Fruit fly (Drosophila melanogaster) whole organism, wandering third instar larva: ENCODE measurements around the gene CG14275.
A peak's percentile ranks its signal among the peaks of the same experiment; 100 is the strongest.

ENCODE experiments used
- Abd-B ChIP-seq: fragments of >200 bp; optimal IDR thresholded peaks from 2 replicates; lab custom pipeline; 2017; ENCODE audit warnings: missing biosample characterization, missing genetic modification characterization
- CG32264 ChIP-seq: fragments of 200-800 bp; sonication (Bioruptor generic); optimal IDR thresholded peaks from 2 replicates; lab custom pipeline; 2016; ENCODE audit warnings: missing biosample characterization, missing genetic modification characterization
- CG9705 ChIP-seq: fragments of 200-800 bp; sonication (Bioruptor generic); optimal IDR thresholded peaks from 2 replicates; lab custom pipeline; 2018; ENCODE audit warnings: missing biosample characterization, mild to moderate bottlenecking, missing genetic modification characterization
- CrebA ChIP-seq: fragments of 200-800 bp; sonication (Bioruptor generic); optimal IDR thresholded peaks from 2 replicates; lab custom pipeline; 2016; ENCODE audit warnings: missing biosample characterization, mild to moderate bottlenecking, missing genetic modification characterization, borderline replicate concordance
- Dfd ChIP-seq: fragments of >200 bp; optimal IDR thresholded peaks from 2 replicates; lab custom pipeline; 2017; ENCODE audit warnings: missing biosample characterization, missing genetic modification characterization
- Dif ChIP-seq: fragments of 200-275, 200-300 bp; sonication (Bioruptor generic); optimal IDR thresholded peaks from 2 replicates; lab custom pipeline; 2018; ENCODE audit warnings: missing biosample characterization, missing genetic modification characterization; ENCODE audit not compliant: partially characterized antibody
- GATAd ChIP-seq: sonication (Bioruptor generic); optimal IDR thresholded peaks from 2 replicates; lab custom pipeline; 2016; ENCODE audit warnings: missing biosample characterization, missing genetic modification characterization
- HLH106 ChIP-seq: fragments of 200-800 bp; optimal IDR thresholded peaks from 3 replicates; lab custom pipeline; 2019; ENCODE audit warnings: missing biosample characterization, mild to moderate bottlenecking, missing genetic modification characterization, moderate library complexity
- Hnf4 ChIP-seq: fragments of 200-800 bp; sonication (Bioruptor generic); optimal IDR thresholded peaks from 2 replicates; lab custom pipeline; 2016; ENCODE audit warnings: missing biosample characterization, mild to moderate bottlenecking, missing genetic modification characterization
- Hr78 ChIP-seq: fragments of >200 bp; optimal IDR thresholded peaks from 2 replicates; lab custom pipeline; 2017; ENCODE audit warnings: missing biosample characterization, missing genetic modification characterization
- Hr83 ChIP-seq: fragments of 200-300 bp; sonication (Bioruptor generic); optimal IDR thresholded peaks from 2 replicates; lab custom pipeline; 2016; ENCODE audit warnings: missing biosample characterization, mild to moderate bottlenecking, missing genetic modification characterization, moderate library complexity; ENCODE audit not compliant: poor library complexity, severe bottlenecking
- Jra ChIP-seq: sonication (Bioruptor generic); optimal IDR thresholded peaks from 2 replicates; lab custom pipeline; 2016; ENCODE audit warnings: missing biosample characterization, missing genetic modification characterization
- Mio ChIP-seq: sonication (Bioruptor generic); optimal IDR thresholded peaks from 2 replicates; lab custom pipeline; 2016; ENCODE audit warnings: missing biosample characterization, missing genetic modification characterization
- Myc ChIP-seq: fragments of >200 bp; optimal IDR thresholded peaks from 2 replicates; lab custom pipeline; 2017
- N ChIP-seq: fragments of >200 bp; optimal IDR thresholded peaks from 2 replicates; lab custom pipeline; 2018; ENCODE audit warnings: missing biosample characterization, missing external identifiers, missing genetic modification characterization
- OdsH ChIP-seq: fragments of 200-800 bp; sonication (Bioruptor generic); optimal IDR thresholded peaks from 2 replicates; lab custom pipeline; 2016; ENCODE audit warnings: missing biosample characterization, mild to moderate bottlenecking, missing genetic modification characterization
- Rel ChIP-seq, 2 experiments: fragments of 200-800 bp; sonication (Bioruptor generic) in 1 of 2; optimal IDR thresholded peaks; 2 replicates in 1 of 2; 3 replicates in 1 of 2; lab custom pipeline; 2016 to 2019; ENCODE audit warnings: mild to moderate bottlenecking in 2 of 2, missing biosample characterization in 2 of 2, missing genetic modification characterization in 2 of 2, moderate library complexity in 1 of 2
- Sp1 ChIP-seq: fragments of 200-800 bp; sonication (Bioruptor generic); optimal IDR thresholded peaks from 3 replicates; lab custom pipeline; 2019; ENCODE audit warnings: missing biosample characterization, mild to moderate bottlenecking, missing genetic modification characterization, moderate library complexity
- Vsx2 ChIP-seq: fragments of 200-300, 225-300 bp; sonication (Bioruptor generic); optimal IDR thresholded peaks from 2 replicates; lab custom pipeline; 2018; ENCODE audit warnings: missing biosample characterization, missing genetic modification characterization; ENCODE audit not compliant: partially characterized antibody
- br ChIP-seq: fragments of 200-800 bp; sonication (Bioruptor generic); optimal IDR thresholded peaks from 2 replicates; lab custom pipeline; 2016; ENCODE audit warnings: missing biosample characterization, missing genetic modification characterization
- brk ChIP-seq: fragments of 200-800 bp; sonication (Bioruptor generic); optimal IDR thresholded peaks from 2 replicates; lab custom pipeline; 2016; ENCODE audit warnings: missing biosample characterization, mild to moderate bottlenecking, missing genetic modification characterization
- dl ChIP-seq, 2 experiments: fragments of 175-275, 200-275 bp in 1 of 2; fragments of 200-275 bp in 1 of 2; sonication (Bioruptor generic); optimal IDR thresholded peaks; lab custom pipeline; 2018; ENCODE audit warnings: mild to moderate bottlenecking in 2 of 2, missing biosample characterization in 2 of 2, missing genetic modification characterization in 2 of 2, moderate library complexity in 2 of 2; ENCODE audit not compliant: partially characterized antibody in 2 of 2, insufficient read depth in 1 of 2
- dmrt93B ChIP-seq: fragments of 200-800 bp; sonication (Bioruptor generic); optimal IDR thresholded peaks from 2 replicates; lab custom pipeline; 2018; ENCODE audit warnings: missing biosample characterization, mild to moderate bottlenecking, missing genetic modification characterization
- dsf ChIP-seq: sonication (Bioruptor generic); optimal IDR thresholded peaks from 2 replicates; lab custom pipeline; 2016; ENCODE audit warnings: missing biosample characterization, missing genetic modification characterization, borderline replicate concordance
- ey ChIP-seq: fragments of 200-800 bp; sonication (Bioruptor generic); optimal IDR thresholded peaks from 2 replicates; lab custom pipeline; 2016; ENCODE audit warnings: missing biosample characterization, missing genetic modification characterization
- foxo ChIP-seq, 2 experiments: fragments of 200-800 bp; sonication (Bioruptor generic); optimal IDR thresholded peaks; 2 replicates in 1 of 2; 3 replicates in 1 of 2; lab custom pipeline; 2016 to 2017; ENCODE audit warnings: missing biosample characterization in 2 of 2, missing genetic modification characterization in 2 of 2
- fru ChIP-seq: fragments of 200-800 bp; sonication (Bioruptor generic); optimal IDR thresholded peaks from 3 replicates; lab custom pipeline; 2016; ENCODE audit warnings: missing biosample characterization, mild to moderate bottlenecking, missing genetic modification characterization
- h ChIP-seq: fragments of 200-800 bp; sonication (Bioruptor generic); optimal IDR thresholded peaks from 3 replicates; lab custom pipeline; 2016; ENCODE audit warnings: missing biosample characterization, mild to moderate bottlenecking, missing genetic modification characterization
- jim ChIP-seq: fragments of 175-275, 200-325 bp; sonication (Bioruptor generic); optimal IDR thresholded peaks from 2 replicates; lab custom pipeline; 2016; ENCODE audit warnings: missing biosample characterization, mild to moderate bottlenecking, missing genetic modification characterization
- lola ChIP-seq: fragments of >200 bp; optimal IDR thresholded peaks from 2 replicates; lab custom pipeline; 2017; ENCODE audit warnings: missing biosample characterization, missing genetic modification characterization
- pan ChIP-seq: fragments of >200 bp; optimal IDR thresholded peaks from 2 replicates; lab custom pipeline; 2017
- psq ChIP-seq: fragments of 200-800 bp; sonication (Bioruptor generic); optimal IDR thresholded peaks from 3 replicates; lab custom pipeline; 2017; ENCODE audit warnings: missing biosample characterization, mild to moderate bottlenecking, missing genetic modification characterization, moderate library complexity
- rgr ChIP-seq: fragments of 200-800 bp; sonication (Bioruptor generic); optimal IDR thresholded peaks from 3 replicates; lab custom pipeline; 2016; ENCODE audit warnings: missing biosample characterization, mild to moderate bottlenecking, missing genetic modification characterization
- sage ChIP-seq: fragments of 200-800 bp; sonication (Bioruptor generic); optimal IDR thresholded peaks from 2 replicates; lab custom pipeline; 2016; ENCODE audit warnings: missing biosample characterization, mild to moderate bottlenecking, missing genetic modification characterization
- sv ChIP-seq: fragments of 200-800 bp; sonication (Bioruptor generic); optimal IDR thresholded peaks from 3 replicates; lab custom pipeline; 2016; ENCODE audit warnings: missing biosample characterization, missing genetic modification characterization
- tai ChIP-seq: sonication (Bioruptor generic); optimal IDR thresholded peaks from 2 replicates; lab custom pipeline; 2016; ENCODE audit warnings: missing biosample characterization, missing genetic modification characterization
- usp ChIP-seq: fragments of >200 bp; optimal IDR thresholded peaks from 2 replicates; lab custom pipeline; 2017; ENCODE audit warnings: missing biosample characterization, missing genetic modification characterization
- woc ChIP-seq: sonication (Bioruptor generic); optimal IDR thresholded peaks from 2 replicates; lab custom pipeline; 2016; ENCODE audit warnings: missing biosample characterization, mild to moderate bottlenecking, missing genetic modification characterization

Gene CG14275

DNA sequence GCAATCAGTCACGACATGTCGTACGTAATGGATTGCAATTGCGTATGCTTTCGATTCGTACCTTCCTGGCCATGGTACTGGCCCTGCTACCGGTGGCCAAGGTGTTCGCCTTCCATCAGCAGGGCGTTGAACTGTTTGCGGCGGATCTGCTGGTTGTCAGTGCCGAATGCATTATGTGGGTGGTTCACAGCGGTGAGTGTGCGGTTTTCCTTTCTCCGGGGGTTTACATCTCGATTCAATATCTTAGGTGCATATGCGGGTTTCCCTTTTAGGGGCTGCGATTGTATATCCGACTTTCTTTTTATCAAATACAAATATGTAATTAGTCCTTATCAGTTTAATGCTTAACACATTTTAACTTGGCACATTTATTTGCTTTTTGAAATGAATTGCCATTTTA, 15.5 kb upstream of the CG14275 start:
- TF ChIP-seq pan (lab: Kevin White, UChicago) (no peak), sv (GFP tag; lab: Kevin White, UChicago) (no peak), Rel (GFP tag; optimal IDR thresholded peaks at IDR 0.05; lab: Kevin White, UChicago) (no peak), Rel (tag; optimal IDR thresholded peaks at IDR 0.05; lab: Kevin White, UChicago) (peak; percentile 98), h (GFP tag; lab: Kevin White, UChicago) (no peak)
- TF ChIP-seq, all 38 proteins: peak for 1

DNA sequence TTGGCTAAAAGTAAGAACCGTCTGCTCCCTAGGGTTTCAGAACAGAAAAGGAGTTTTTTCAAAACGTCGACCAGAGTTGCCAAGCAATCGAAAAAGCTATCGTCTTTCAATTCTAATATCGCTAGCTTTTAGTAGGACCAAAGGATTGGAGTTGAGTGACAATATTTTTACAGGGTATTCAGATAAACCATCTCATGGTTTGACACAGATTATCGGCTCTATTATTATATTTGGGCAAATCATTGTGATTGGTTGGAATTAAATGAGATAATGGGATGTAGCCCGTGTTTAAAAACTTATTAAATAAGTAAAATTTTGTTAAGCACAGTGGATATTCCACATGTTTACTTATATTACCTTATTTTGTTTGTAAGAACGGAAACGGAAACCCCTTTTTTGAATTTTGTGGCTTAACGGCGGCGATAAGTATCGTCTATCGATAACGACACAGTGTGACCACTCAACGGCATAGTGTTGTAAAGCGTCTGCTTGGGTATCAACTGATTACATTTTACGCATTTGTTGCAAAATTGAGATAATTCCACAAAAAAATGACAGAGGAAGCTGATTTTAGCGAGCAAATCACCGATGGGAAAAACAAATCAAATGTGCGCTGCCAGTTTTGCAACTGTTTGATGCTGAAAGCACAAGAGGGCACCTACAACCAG, 7.3 kb upstream of the CG14275 start, which contains the start of the genes mtsh and strat:
Gene mtsh, minus strand, starts transcription at position 51 of the 668 bp plus-strand sequence.
Gene strat, plus strand, starts transcription at position 471 of the 668 bp plus-strand sequence.
- TF ChIP-seq HLH106 (no peak), woc (GFP tag; lab: Kevin White, UChicago) (no peak), sage (GFP tag; lab: Kevin White, UChicago) (no peak), Jra (GFP tag; lab: Kevin White, UChicago) (no peak), sv (GFP tag; lab: Kevin White, UChicago) (no peak), CrebA (no peak), GATAd (GFP tag; lab: Kevin White, UChicago) (no peak), Hr83 (GFP tag; lab: Kevin White, UChicago) (peak; percentile 53), Sp1 (GFP tag; lab: Kevin White, UChicago) (peak; percentile 57), dl (GFP tag; optimal IDR thresholded peaks at IDR 0.05; lab: Kevin White, UChicago; ENCODE audit: insufficient read depth in 1 of 2, partially characterized antibody in 2 of 2) (no peak), pan (lab: Kevin White, UChicago) (no peak), Rel (GFP tag; optimal IDR thresholded peaks at IDR 0.05; lab: Kevin White, UChicago) (no peak), Rel (tag; optimal IDR thresholded peaks at IDR 0.05; lab: Kevin White, UChicago) (no peak), fru (no peak), jim (no peak), Vsx2 (GFP tag; lab: Kevin White, UChicago) (no peak), ey (GFP tag; lab: Kevin White, UChicago) (peak; percentile 11), OdsH (peak; percentile 52), brk (GFP tag; lab: Kevin White, UChicago) (no peak), tai (GFP tag; lab: Kevin White, UChicago) (no peak), Myc (lab: Kevin White, UChicago) (no peak), dmrt93B (GFP tag; lab: Kevin White, UChicago) (peak; percentile 33), Abd-B (GFP tag; lab: Kevin White, UChicago) (no peak), lola (GFP tag; lab: Kevin White, UChicago) (no peak), Hnf4 (no peak), Hr78 (no peak), CG32264 (no peak), foxo (GFP tag; optimal IDR thresholded peaks at IDR 0.05; lab: Kevin White, UChicago) (peak in 1 of 2 experiments; percentile 64), Dif (GFP tag; lab: Kevin White, UChicago) (no peak), h (GFP tag; lab: Kevin White, UChicago) (no peak), Dfd (no peak), dsf (GFP tag; lab: Kevin White, UChicago) (no peak), br (GFP tag; lab: Kevin White, UChicago) (no peak), CG9705 (GFP tag; lab: Kevin White, UChicago) (peak; percentile 78), usp (GFP tag; lab: Kevin White, UChicago) (no peak), rgr (peak; percentile 63), Mio (GFP tag; lab: Kevin White, UChicago) (no peak), N (no peak), psq (peak; percentile 42)
